Worm (Caenorhabditis elegans) whole organism, young adult: ENCODE data around the gene str-226.

Experiments used
- attf-3 ChIP-seq: fragments of 200-800 bp; sonication (Bioruptor generic); conservative IDR thresholded peaks from 2 replicates; pipeline ENCODE4 v1.3.6; 2022; ENCODE audit warnings: missing genetic modification reagents, missing genetic modification characterization, missing compliant biosample characterization
- pha-4 ChIP-seq: fragments of 150-350 bp; sonication (generic microtip); optimal IDR thresholded peaks from 2 replicates; lab custom pipeline; 2014; ENCODE audit warnings: missing biosample characterization, missing genetic modification reagents, missing genetic modification characterization
- unc-130 ChIP-seq: sonication (generic microtip); optimal IDR thresholded peaks from 2 replicates; lab custom pipeline; 2016; ENCODE audit warnings: missing genetic modification reagents, missing genetic modification characterization, missing compliant biosample characterization
- ztf-3 ChIP-seq: fragments of 200-800 bp; sonication (Bioruptor generic); optimal IDR thresholded peaks from 2 replicates; lab custom pipeline; 2018; ENCODE audit warnings: mild to moderate bottlenecking, missing genetic modification characterization, missing compliant biosample characterization

- TF ChIP-seq ztf-3: no peak
- TF ChIP-seq unc-130 (GFP tag; lab: Kevin White, UChicago): no peak
- TF ChIP-seq pha-4 (tag; lab: Kevin White, UChicago): no peak
- TF ChIP-seq attf-3 (GFP tag; lab: Robert Waterston, UW): no peak
Observed at ce11 chrV:3546517-3546916, 34.0 kb downstream of the str-226 start, which contains the start of gene srbc-68.
